Worm (Caenorhabditis elegans) whole organism, late embryonic: Measurements from ENCODE around the gene ZK1321.4.

Source experiments
- C38D4.7 ChIP-seq: fragments of 200-800 bp; sonication (Bioruptor generic); optimal IDR thresholded peaks from 2 replicates; lab custom pipeline; 2018; ENCODE audit warnings: mild to moderate bottlenecking, missing genetic modification characterization, moderate library complexity, missing compliant biosample characterization
- F13H6.1 ChIP-seq: sonication (generic microtip); optimal IDR thresholded peaks from 2 replicates; lab custom pipeline; 2016; ENCODE audit warnings: missing genetic modification characterization, missing compliant biosample characterization
- K09A11.1 ChIP-seq: sonication (generic microtip); optimal IDR thresholded peaks from 2 replicates; lab custom pipeline; 2017; ENCODE audit warnings: antibody characterized with exemption, mild to moderate bottlenecking, missing genetic modification characterization, missing compliant biosample characterization; ENCODE audit not compliant: insufficient read depth
- Y22D7AL.16 ChIP-seq: sonication (generic microtip); optimal IDR thresholded peaks from 2 replicates; lab custom pipeline; 2016; ENCODE audit warnings: missing genetic modification characterization, missing compliant biosample characterization
- ceh-14 ChIP-seq: sonication (generic microtip); optimal IDR thresholded peaks from 2 replicates; lab custom pipeline; 2016; ENCODE audit warnings: missing genotype, missing genetic modification characterization, missing compliant biosample characterization
- ceh-18 ChIP-seq: sonication (generic microtip); optimal IDR thresholded peaks from 2 replicates; lab custom pipeline; 2016; ENCODE audit warnings: missing genetic modification characterization, missing compliant biosample characterization
- ceh-19 ChIP-seq: fragments of 200-800 bp; sonication (Bioruptor generic); optimal IDR thresholded peaks from 2 replicates; lab custom pipeline; 2018; ENCODE audit warnings: mild to moderate bottlenecking, missing genetic modification characterization, missing compliant biosample characterization
- ceh-22 ChIP-seq: sonication (generic microtip); optimal IDR thresholded peaks from 2 replicates; lab custom pipeline; 2017; ENCODE audit warnings: missing biosample characterization, missing genetic modification characterization
- ceh-31 ChIP-seq: sonication (generic microtip); optimal IDR thresholded peaks from 2 replicates; lab custom pipeline; 2016; ENCODE audit warnings: missing genetic modification characterization, missing compliant biosample characterization
- ceh-48 ChIP-seq: sonication (generic microtip); optimal IDR thresholded peaks from 2 replicates; lab custom pipeline; 2016; ENCODE audit warnings: missing genetic modification characterization, inconsistent platforms, missing compliant biosample characterization
- ceh-6 ChIP-seq: fragments of 200-800 bp; sonication (Bioruptor generic); optimal IDR thresholded peaks from 2 replicates; lab custom pipeline; 2018; ENCODE audit warnings: mild to moderate bottlenecking, missing genetic modification characterization, missing compliant biosample characterization
- dmd-4 ChIP-seq: sonication (generic microtip); optimal IDR thresholded peaks from 2 replicates; lab custom pipeline; 2016; ENCODE audit warnings: borderline replicate concordance, missing genetic modification characterization, missing compliant biosample characterization
- elt-2 ChIP-seq: sonication (generic microtip); optimal IDR thresholded peaks from 2 replicates; lab custom pipeline; 2016; ENCODE audit warnings: missing genetic modification reagents, missing genetic modification characterization, missing compliant biosample characterization
- ets-4 ChIP-seq: sonication (generic microtip); optimal IDR thresholded peaks from 2 replicates; lab custom pipeline; 2016; ENCODE audit warnings: missing genetic modification characterization, missing compliant biosample characterization
- fax-1 ChIP-seq: sonication (generic microtip); optimal IDR thresholded peaks from 2 replicates; lab custom pipeline; 2016; ENCODE audit warnings: missing genotype, missing genetic modification characterization, missing compliant biosample characterization
- hlh-30 ChIP-seq: sonication (generic microtip); optimal IDR thresholded peaks from 2 replicates; lab custom pipeline; 2017; ENCODE audit warnings: antibody characterized with exemption, missing genetic modification characterization, missing compliant biosample characterization; ENCODE audit not compliant: insufficient read depth
- mec-3 ChIP-seq: sonication (generic microtip); optimal IDR thresholded peaks from 2 replicates; lab custom pipeline; 2016; ENCODE audit warnings: borderline replicate concordance, missing genetic modification characterization, missing compliant biosample characterization
- nfya-1 ChIP-seq: sonication (generic microtip); optimal IDR thresholded peaks from 2 replicates; lab custom pipeline; 2017; ENCODE audit warnings: missing genetic modification characterization, mild to moderate bottlenecking, missing compliant biosample characterization, antibody characterized with exemption, moderate library complexity
- nhr-232 ChIP-seq: sonication (generic microtip); optimal IDR thresholded peaks from 2 replicates; lab custom pipeline; 2016; ENCODE audit warnings: missing genetic modification characterization, missing compliant biosample characterization
- npax-4 ChIP-seq: sonication (generic microtip); optimal IDR thresholded peaks from 2 replicates; lab custom pipeline; 2016; ENCODE audit warnings: missing genetic modification characterization, missing compliant biosample characterization
- odd-2 ChIP-seq: sonication (generic microtip); optimal IDR thresholded peaks from 2 replicates; lab custom pipeline; 2017; ENCODE audit warnings: antibody characterized with exemption, mild to moderate bottlenecking, missing genetic modification characterization, missing compliant biosample characterization
- pag-3 ChIP-seq: sonication (generic microtip); optimal IDR thresholded peaks from 2 replicates; lab custom pipeline; 2016; ENCODE audit warnings: missing compliant biosample characterization, missing genetic modification characterization, borderline replicate concordance
- pqm-1 ChIP-seq: sonication (generic microtip); optimal IDR thresholded peaks from 2 replicates; lab custom pipeline; 2016; ENCODE audit warnings: missing genetic modification characterization, missing compliant biosample characterization
- pros-1 ChIP-seq: fragments of 150-350 bp; optimal IDR thresholded peaks from 2 replicates; lab custom pipeline; 2014; ENCODE audit warnings: missing biosample characterization, missing genetic modification reagents, missing genetic modification characterization
- ref-2 ChIP-seq: sonication (generic microtip); optimal IDR thresholded peaks from 2 replicates; lab custom pipeline; 2016; ENCODE audit warnings: missing genetic modification characterization, missing compliant biosample characterization
- sdc-2 ChIP-seq: sonication (generic microtip); optimal IDR thresholded peaks from 2 replicates; lab custom pipeline; 2016; ENCODE audit warnings: missing genotype, missing genetic modification characterization, missing compliant biosample characterization
- tbx-2 ChIP-seq: sonication (generic microtip); optimal IDR thresholded peaks from 2 replicates; lab custom pipeline; 2016; ENCODE audit warnings: missing genetic modification characterization, missing compliant biosample characterization
- tbx-7 ChIP-seq: sonication (generic microtip); optimal IDR thresholded peaks from 2 replicates; lab custom pipeline; 2016; ENCODE audit warnings: missing genotype, missing genetic modification characterization, missing compliant biosample characterization
- unc-3 ChIP-seq, 2 experiments: fragments of 200-800 bp in 1 of 2; sonication (Bioruptor generic) in 1 of 2; sonication (generic microtip) in 1 of 2; conservative IDR thresholded peaks in 1 of 2; optimal IDR thresholded peaks in 1 of 2; 2 replicates each; pipeline versions ENCODE4 v1.3.6 to Lab custom; 2016 to 2022; ENCODE audit warnings: missing compliant biosample characterization in 2 of 2, missing genetic modification characterization in 2 of 2, missing genetic modification reagents in 1 of 2
- unc-42 ChIP-seq: sonication (generic microtip); optimal IDR thresholded peaks from 2 replicates; lab custom pipeline; 2016; ENCODE audit warnings: missing genotype, missing genetic modification characterization, missing compliant biosample characterization
- zip-5 ChIP-seq: sonication (generic microtip); optimal IDR thresholded peaks from 2 replicates; lab custom pipeline; 2016; ENCODE audit warnings: missing genetic modification characterization, missing compliant biosample characterization
- ztf-16 ChIP-seq: sonication (generic microtip); optimal IDR thresholded peaks from 2 replicates; lab custom pipeline; 2017; ENCODE audit warnings: missing genetic modification characterization, missing compliant biosample characterization

ZK1321.4 gene

DNA sequence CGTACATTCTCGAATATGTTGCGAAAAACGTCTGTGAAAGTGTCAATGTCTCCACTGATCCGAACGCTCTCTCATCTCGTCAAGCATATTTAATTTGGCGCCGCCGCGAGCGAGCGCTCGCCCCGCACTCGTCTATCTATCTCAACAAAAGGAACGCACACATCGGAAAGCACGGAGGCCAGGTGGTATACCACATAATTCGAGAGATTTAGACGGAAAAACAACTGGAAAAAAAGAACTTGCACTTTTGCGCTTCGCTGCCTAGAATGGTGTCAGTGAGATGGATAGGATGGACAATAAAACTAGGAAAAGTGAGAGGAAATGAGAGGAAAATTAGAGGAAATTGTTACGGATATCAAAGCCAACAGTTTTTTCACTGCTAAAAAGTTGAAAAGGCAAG is 44.5 kb downstream of the ZK1321.4 start:
- TF ChIP-seq ref-2 (tag; lab: Kevin White, UChicago): no peak
- no peak for TF ChIP-seq C38D4.7 (GFP tag; lab: Kevin White, UChicago)

- no peak for TF ChIP-seq F13H6.1 (tag; lab: Kevin White, UChicago)
- no peak for TF ChIP-seq ceh-48 (tag; lab: Kevin White, UChicago)
- no peak for TF ChIP-seq mec-3
- no peak for TF ChIP-seq odd-2 (tag; lab: Kevin White, UChicago)
- TF ChIP-seq ets-4 (tag; lab: Kevin White, UChicago): no peak
- no peak for TF ChIP-seq unc-3 (GFP tag; conservative IDR thresholded peaks at IDR 0.05; lab: Robert Waterston, UW)
- no peak for TF ChIP-seq unc-3 (tag; optimal IDR thresholded peaks at IDR 0.05; lab: Kevin White, UChicago)
- no peak for TF ChIP-seq ztf-16 (tag; lab: Kevin White, UChicago)
- TF ChIP-seq ceh-22 (tag; lab: Kevin White, UChicago): no peak
- TF ChIP-seq ceh-31: no peak
- TF ChIP-seq ceh-19 (GFP tag; lab: Kevin White, UChicago): no peak
- no peak for TF ChIP-seq unc-42
- no peak for TF ChIP-seq pag-3 (tag; lab: Kevin White, UChicago)
- TF ChIP-seq ceh-14 (tag; lab: Kevin White, UChicago): no peak
- no peak for TF ChIP-seq elt-2 (tag; lab: Kevin White, UChicago)
- no peak for TF ChIP-seq dmd-4 (tag; lab: Kevin White, UChicago)
- TF ChIP-seq nfya-1 (tag; lab: Kevin White, UChicago): no peak
Measured at ce11 chrII:9728506-9728905, 45.2 kb downstream of the ZK1321.4 start.

ce11 chrII:9727192-9727699 is 46.5 kb downstream of the ZK1321.4 start:
- no peak for TF ChIP-seq K09A11.1
- no peak for TF ChIP-seq ceh-14 (tag; lab: Kevin White, UChicago)
- TF ChIP-seq nhr-232 (tag; lab: Kevin White, UChicago): no peak
- no peak for TF ChIP-seq tbx-7
- no peak for TF ChIP-seq fax-1 (tag; lab: Kevin White, UChicago)
- TF ChIP-seq ceh-18 (tag; lab: Kevin White, UChicago): no peak
- TF ChIP-seq ztf-16 (tag; lab: Kevin White, UChicago): no peak
- TF ChIP-seq, all 69 proteins: peak for 0

DNA sequence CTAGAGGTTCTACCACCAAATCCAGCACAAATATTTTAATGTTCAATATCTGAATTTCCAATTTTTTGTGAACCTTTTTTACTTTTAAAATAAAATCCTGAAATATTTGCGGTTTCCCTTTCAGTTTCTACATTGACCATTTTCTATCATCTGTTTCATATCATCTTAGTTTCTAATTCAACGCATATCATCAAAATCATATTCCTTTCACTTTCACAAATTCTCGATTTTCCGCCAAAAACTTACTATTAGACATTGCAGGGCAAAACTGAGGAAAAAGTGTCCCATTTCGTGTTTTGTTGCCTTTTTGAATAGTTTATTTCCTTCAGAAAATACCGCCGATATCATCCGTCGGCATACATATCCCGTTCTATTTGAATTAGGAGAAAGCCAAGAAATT is 48.7 kb downstream of the ZK1321.4 start:
- TF ChIP-seq Y22D7AL.16 (tag; lab: Kevin White, UChicago): no peak
- no peak for TF ChIP-seq sdc-2
- TF ChIP-seq K09A11.1: no peak
- TF ChIP-seq ceh-6 (GFP tag; lab: Kevin White, UChicago): no peak
- TF ChIP-seq pqm-1 (tag; lab: Kevin White, UChicago): no peak

DNA sequence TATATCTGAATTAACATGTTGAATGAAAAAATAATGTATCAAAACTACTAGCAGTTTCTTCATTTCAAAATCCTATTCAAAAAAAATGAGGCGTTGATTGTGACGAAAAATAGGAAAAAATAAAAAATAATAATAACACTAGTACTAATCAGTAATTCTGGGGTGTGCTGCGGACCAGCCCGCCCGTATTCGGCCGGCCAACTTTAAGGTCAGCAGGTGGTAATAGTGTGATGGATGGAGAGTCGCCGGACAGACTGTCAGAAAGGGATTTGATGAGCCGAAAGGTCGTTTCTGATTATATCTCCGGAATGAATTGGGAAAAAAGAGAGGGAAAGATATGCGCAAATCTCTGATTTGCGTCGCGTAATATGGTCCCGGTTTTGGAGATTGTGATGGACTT is 49.3 kb downstream of the ZK1321.4 start, which contains the start of gene cutl-2:
Gene cutl-2, minus strand, starts transcription at position 210 of the 400 bp plus-strand sequence.
- TF ChIP-seq ceh-48 (tag; lab: Kevin White, UChicago) (no peak), unc-3 (GFP tag; conservative IDR thresholded peaks at IDR 0.05; lab: Robert Waterston, UW) (no peak), unc-3 (tag; optimal IDR thresholded peaks at IDR 0.05; lab: Kevin White, UChicago) (no peak), elt-2 (tag; lab: Kevin White, UChicago) (no peak), pros-1 (no peak), tbx-2 (tag; lab: Kevin White, UChicago) (no peak), zip-5 (no peak), pag-3 (tag; lab: Kevin White, UChicago) (no peak), ceh-6 (GFP tag; lab: Kevin White, UChicago) (no peak), npax-4 (tag; lab: Kevin White, UChicago) (no peak), hlh-30 (no peak)
